Fruit fly (Drosophila melanogaster) whole organism, embryonic: Measurements from ENCODE around the gene CG8560.

Experiments used
- Adf1 ChIP-seq: fragments of 200-800 bp; sonication (Bioruptor generic); IDR thresholded peaks from 2 replicates; pipeline ENCODE4 v1.3.6; 2022; ENCODE audit warnings: missing biosample characterization, missing genetic modification characterization
- Aef1 ChIP-seq: fragments of 200-800 bp; sonication (Bioruptor generic); IDR thresholded peaks from 3 replicates; pipeline ENCODE4 v1.3.6; 2022; ENCODE audit warnings: missing biosample characterization, missing genetic modification characterization
- CG10274 ChIP-seq: fragments of 200-800 bp; sonication (Bioruptor generic); optimal IDR thresholded peaks from 3 replicates; lab custom pipeline; 2017; ENCODE audit warnings: missing biosample characterization, mild to moderate bottlenecking, missing genetic modification characterization
- CG10565 ChIP-seq: fragments of 200-800 bp; sonication (Bioruptor generic); optimal IDR thresholded peaks from 3 replicates; lab custom pipeline; 2016; ENCODE audit warnings: missing biosample characterization, mild to moderate bottlenecking, missing genetic modification characterization
- CG10654 ChIP-seq: fragments of 200-800 bp; sonication (Bioruptor generic); optimal IDR thresholded peaks from 2 replicates; lab custom pipeline; 2016; ENCODE audit warnings: missing biosample characterization, missing genetic modification characterization
- CG10979 ChIP-seq: fragments of 200-800 bp; sonication (Bioruptor generic); optimal IDR thresholded peaks from 2 replicates; lab custom pipeline; 2018; ENCODE audit warnings: missing biosample characterization, mild to moderate bottlenecking, missing genetic modification characterization, moderate library complexity
- CG12219 ChIP-seq: fragments of 200-800 bp; sonication (Bioruptor generic); optimal IDR thresholded peaks from 3 replicates; lab custom pipeline; 2018; ENCODE audit warnings: missing biosample characterization, mild to moderate bottlenecking, missing genetic modification characterization
- CG12391 ChIP-seq: fragments of 200-800 bp; sonication (Bioruptor generic); optimal IDR thresholded peaks from 3 replicates; lab custom pipeline; 2018; ENCODE audit warnings: missing biosample characterization, mild to moderate bottlenecking, missing genetic modification characterization, moderate library complexity
- CG13424 ChIP-seq: fragments of 200-800 bp; sonication (Bioruptor generic); optimal IDR thresholded peaks from 2 replicates; lab custom pipeline; 2019; ENCODE audit warnings: missing biosample characterization, mild to moderate bottlenecking, missing genetic modification characterization, moderate library complexity
- CG14965 ChIP-seq: fragments of 200-800 bp; sonication (Bioruptor generic); optimal IDR thresholded peaks from 2 replicates; lab custom pipeline; 2016; ENCODE audit warnings: missing biosample characterization, missing genetic modification characterization, borderline replicate concordance
- CG15269 ChIP-seq: fragments of 200-800 bp; sonication (Bioruptor generic); optimal IDR thresholded peaks from 2 replicates; lab custom pipeline; 2018; ENCODE audit warnings: missing biosample characterization, mild to moderate bottlenecking, missing genetic modification characterization, moderate library complexity
- CG17186 ChIP-seq: fragments of 200-800 bp; sonication (Bioruptor generic); optimal IDR thresholded peaks from 3 replicates; lab custom pipeline; 2017; ENCODE audit warnings: missing biosample characterization, missing genetic modification reagents, missing genetic modification characterization
- CG17359 ChIP-seq: fragments of 200-800 bp; sonication (Bioruptor generic); optimal IDR thresholded peaks from 3 replicates; lab custom pipeline; 2018; ENCODE audit warnings: missing biosample characterization, mild to moderate bottlenecking, missing genetic modification characterization, moderate library complexity
- CG18262 ChIP-seq: fragments of 200-800 bp; optimal IDR thresholded peaks from 3 replicates; lab custom pipeline; 2019; ENCODE audit warnings: missing biosample characterization, mild to moderate bottlenecking, missing genetic modification characterization, moderate library complexity
- CG2712 ChIP-seq: fragments of 200-800 bp; optimal IDR thresholded peaks from 3 replicates; lab custom pipeline; 2019; ENCODE audit warnings: missing biosample characterization, mild to moderate bottlenecking, missing genetic modification characterization, moderate library complexity
- CG3065 ChIP-seq: fragments of 200-800 bp; sonication (Bioruptor generic); optimal IDR thresholded peaks from 2 replicates; lab custom pipeline; 2016; ENCODE audit warnings: missing biosample characterization, missing genetic modification characterization
- CG31224 ChIP-seq: fragments of 200-800 bp; sonication (Bioruptor generic); IDR thresholded peaks from 2 replicates; pipeline ENCODE4 v1.3.6; 2022; ENCODE audit warnings: missing biosample characterization, missing genetic modification characterization
- CG31441 ChIP-seq: fragments of 200-800 bp; sonication (Bioruptor generic); IDR thresholded peaks from 2 replicates; pipeline ENCODE4 v1.3.6; 2022; ENCODE audit warnings: missing biosample characterization, missing genetic modification characterization
- CG32772 ChIP-seq: fragments of 200-800 bp; sonication (Bioruptor generic); IDR thresholded peaks from 2 replicates; pipeline ENCODE4 v1.3.6; 2022; ENCODE audit warnings: missing biosample characterization, missing genetic modification characterization
- CG4424 ChIP-seq: fragments of 200-800 bp; sonication (Bioruptor generic); optimal IDR thresholded peaks from 3 replicates; lab custom pipeline; 2016; ENCODE audit warnings: missing biosample characterization, missing genetic modification characterization
- CG8924 ChIP-seq: fragments of 200-800 bp; optimal IDR thresholded peaks from 3 replicates; lab custom pipeline; 2019; ENCODE audit warnings: missing biosample characterization, mild to moderate bottlenecking, missing genetic modification characterization, moderate library complexity
- Deaf1 ChIP-seq: fragments of 200-800 bp; optimal IDR thresholded peaks from 3 replicates; lab custom pipeline; 2019; ENCODE audit warnings: missing biosample characterization, mild to moderate bottlenecking, missing genetic modification characterization, moderate library complexity
- Dip2 ChIP-seq: fragments of 200-800 bp; sonication (Bioruptor generic); IDR thresholded peaks from 2 replicates; pipeline ENCODE4 v1.3.6; 2022; ENCODE audit warnings: missing biosample characterization, missing genetic modification characterization
- E2f2 ChIP-seq: fragments of 200-800 bp; sonication (Bioruptor generic); IDR thresholded peaks from 2 replicates; pipeline ENCODE4 v1.3.6; 2022; ENCODE audit warnings: missing biosample characterization, missing genetic modification characterization
- Fer3 ChIP-seq: fragments of 200-800 bp; sonication (Bioruptor generic); optimal IDR thresholded peaks from 2 replicates; lab custom pipeline; 2018; ENCODE audit warnings: missing biosample characterization, mild to moderate bottlenecking, missing genetic modification characterization, moderate library complexity
- Hey ChIP-seq: fragments of 200-800 bp; sonication (Bioruptor generic); optimal IDR thresholded peaks from 3 replicates; lab custom pipeline; 2018; ENCODE audit warnings: missing biosample characterization, mild to moderate bottlenecking, missing genetic modification characterization
- Hmr ChIP-seq: fragments of 200-800 bp; sonication (Bioruptor generic); optimal IDR thresholded peaks from 3 replicates; lab custom pipeline; 2017; ENCODE audit warnings: mild to moderate bottlenecking, missing biosample characterization, missing genetic modification reagents, missing genetic modification characterization
- Mad ChIP-seq: fragments of 200-800 bp; sonication (Bioruptor generic); optimal IDR thresholded peaks from 2 replicates; lab custom pipeline; 2016; ENCODE audit warnings: missing biosample characterization, missing genetic modification characterization
- NFAT ChIP-seq: fragments of 200-800 bp; sonication (Bioruptor generic); IDR thresholded peaks from 2 replicates; pipeline ENCODE4 v1.3.6; 2022; ENCODE audit warnings: missing biosample characterization, missing genetic modification characterization
- Nf-YA ChIP-seq: fragments of 200-800 bp; sonication (Bioruptor generic); IDR thresholded peaks from 2 replicates; pipeline ENCODE4 v1.3.6; 2022; ENCODE audit warnings: missing biosample characterization, missing genetic modification characterization
- Nf-YC ChIP-seq: fragments of 200-800 bp; optimal IDR thresholded peaks from 3 replicates; lab custom pipeline; 2019; ENCODE audit warnings: missing biosample characterization, mild to moderate bottlenecking, missing genetic modification characterization, moderate library complexity
- Poxn ChIP-seq: fragments of 200-800 bp; sonication (Bioruptor generic); IDR thresholded peaks from 2 replicates; pipeline ENCODE4 v1.3.6; 2022; ENCODE audit warnings: missing biosample characterization, missing genetic modification characterization
- Rfx ChIP-seq: fragments of 200-800 bp; sonication (Bioruptor generic); IDR thresholded peaks from 2 replicates; pipeline ENCODE4 v1.3.6; 2022; ENCODE audit warnings: missing biosample characterization, missing genetic modification characterization
- Trl ChIP-seq, 3 experiments: fragments of >200 bp in 2 of 3; fragments of 200-800 bp in 1 of 3; sonication (Bioruptor generic) in 1 of 3; optimal IDR thresholded peaks; 2 replicates in 1 of 3; 3 replicates in 2 of 3; lab custom pipeline; 2016 to 2017; ENCODE audit warnings: missing biosample characterization in 1 of 3, missing genetic modification characterization in 1 of 3
- YL-1 ChIP-seq: fragments of 200-800 bp; sonication (Bioruptor generic); optimal IDR thresholded peaks from 3 replicates; lab custom pipeline; 2017; ENCODE audit warnings: missing biosample characterization, mild to moderate bottlenecking, missing genetic modification characterization
- bbx ChIP-seq: fragments of 200-800 bp; sonication (Bioruptor generic); IDR thresholded peaks from 2 replicates; pipeline ENCODE4 v1.3.6; 2022; ENCODE audit warnings: missing biosample characterization, missing genetic modification characterization; ENCODE audit not compliant: partially characterized antibody
- bcd ChIP-seq: fragments of 200-800 bp; sonication (Bioruptor generic); optimal IDR thresholded peaks from 2 replicates; lab custom pipeline; 2017; ENCODE audit warnings: missing biosample characterization, mild to moderate bottlenecking, missing genetic modification characterization
- br ChIP-seq: fragments of >200 bp; optimal IDR thresholded peaks from 2 replicates; lab custom pipeline; 2017
- cwo ChIP-seq: fragments of 200-800 bp; sonication (Bioruptor generic); optimal IDR thresholded peaks from 3 replicates; lab custom pipeline; 2017; ENCODE audit warnings: missing biosample characterization, missing genetic modification characterization, mild to moderate bottlenecking, moderate library complexity, missing genetic modification reagents
- dmrt99B ChIP-seq: fragments of 200-800 bp; sonication (Bioruptor generic); optimal IDR thresholded peaks from 2 replicates; lab custom pipeline; 2018; ENCODE audit warnings: missing biosample characterization, mild to moderate bottlenecking, missing genetic modification characterization, moderate library complexity
- fru ChIP-seq: fragments of >200 bp; optimal IDR thresholded peaks from 2 replicates; lab custom pipeline; 2017
- insv ChIP-seq, 2 experiments: fragments of 200-800 bp; sonication (Bioruptor generic); optimal IDR thresholded peaks; 3 replicates each; lab custom pipeline; 2016 to 2018; ENCODE audit warnings: missing biosample characterization in 2 of 2, missing genetic modification characterization in 2 of 2
- lmd ChIP-seq: fragments of 200-800 bp; sonication (Bioruptor generic); IDR thresholded peaks from 2 replicates; pipeline ENCODE4 v1.3.6; 2022; ENCODE audit warnings: missing biosample characterization, missing genetic modification characterization
- pros ChIP-seq: fragments of 200-800 bp; sonication (Bioruptor generic); optimal IDR thresholded peaks from 3 replicates; lab custom pipeline; 2019; ENCODE audit warnings: missing biosample characterization, mild to moderate bottlenecking, missing genetic modification characterization, moderate library complexity
- sd ChIP-seq: fragments of 200-800 bp; sonication (Bioruptor generic); optimal IDR thresholded peaks from 3 replicates; lab custom pipeline; 2018; ENCODE audit warnings: missing biosample characterization, mild to moderate bottlenecking, missing genetic modification characterization, moderate library complexity
- sr ChIP-seq: fragments of 200-800 bp; sonication (Bioruptor generic); IDR thresholded peaks from 3 replicates; pipeline ENCODE4 v1.3.6; 2022; ENCODE audit warnings: missing biosample characterization, missing genetic modification characterization
- unpg ChIP-seq: fragments of 200-800 bp; sonication (Bioruptor generic); optimal IDR thresholded peaks from 3 replicates; lab custom pipeline; 2018; ENCODE audit warnings: missing biosample characterization, mild to moderate bottlenecking, missing genetic modification characterization, moderate library complexity
- wek ChIP-seq: fragments of 200-800 bp; sonication (Bioruptor generic); optimal IDR thresholded peaks from 3 replicates; lab custom pipeline; 2018; ENCODE audit warnings: missing biosample characterization, mild to moderate bottlenecking, missing genetic modification characterization, moderate library complexity
- z ChIP-seq: fragments of 200-800 bp; sonication (Bioruptor generic); IDR thresholded peaks from 3 replicates; pipeline ENCODE4 v1.3.6; 2022; ENCODE audit warnings: missing biosample characterization, missing genetic modification characterization
- zf30C ChIP-seq: fragments of 200-800 bp; sonication (Bioruptor generic); optimal IDR thresholded peaks from 3 replicates; lab custom pipeline; 2018; ENCODE audit warnings: missing biosample characterization, mild to moderate bottlenecking, missing genetic modification characterization

CG8560 gene

dm6 chr3L:7433325-7433827 is 29.4 kb upstream of the CG8560 start (continued):
- TF ChIP-seq CG14965 (GFP tag; lab: Kevin White, UChicago) (no peak), Nf-YA (no peak), CG10654 (GFP tag; lab: Kevin White, UChicago) (no peak), bbx (GFP tag; lab: Robert Waterston, UW) (no peak), CG8924 (tag; lab: Kevin White, UChicago) (no peak), unpg (GFP tag; lab: Kevin White, UChicago) (peak; percentile 42), Aef1 (GFP tag; lab: Robert Waterston, UW) (peak; percentile 85), Nf-YC (tag; lab: Kevin White, UChicago) (peak; percentile 4), Trl (optimal IDR thresholded peaks at IDR 0.05; lab: Kevin White, UChicago) (peak; percentile 24 to 50), Trl (GFP tag; optimal IDR thresholded peaks at IDR 0.05; lab: Kevin White, UChicago) (no peak), E2f2 (0 out of 2 replicates have a peak, but pooled peaks have one; percentile 12), Hey (tag; lab: Kevin White, UChicago) (no peak), lmd (peak; percentile 49), insv (GFP tag; optimal IDR thresholded peaks at IDR 0.05; lab: Kevin White, UChicago) (no peak), br (lab: Kevin White, UChicago) (no peak), wek (GFP tag; lab: Kevin White, UChicago) (no peak), Mad (GFP tag; lab: Kevin White, UChicago) (no peak), Hmr (GFP tag; lab: Kevin White, UChicago) (no peak), CG15269 (tag; lab: Kevin White, UChicago) (peak; percentile 27), cwo (GFP tag; lab: Kevin White, UChicago) (no peak), Deaf1 (tag; lab: Kevin White, UChicago) (no peak), pros (no peak), CG32772 (GFP tag; lab: Robert Waterston, UW) (peak; percentile 34; the same call in 1 of the 2 replicates), CG10979 (tag; lab: Kevin White, UChicago) (peak; percentile 59), CG18262 (tag; lab: Kevin White, UChicago) (peak; percentile 56), dmrt99B (peak; percentile 33), CG17359 (tag; lab: Kevin White, UChicago) (peak; percentile 10), CG17186 (no peak), CG12391 (tag; lab: Kevin White, UChicago) (peak; percentile 45), Fer3 (peak; percentile 3), Adf1 (GFP tag; lab: Robert Waterston, UW) (peak; percentile 34; the same call in 1 of the 2 replicates), YL-1 (GFP tag; lab: Kevin White, UChicago) (no peak), sd (tag; lab: Kevin White, UChicago) (peak; percentile 28), CG2712 (peak; percentile 46), Rfx (GFP tag; lab: Robert Waterston, UW) (peak; percentile 56), CG12219 (GFP tag; lab: Kevin White, UChicago) (no peak), zf30C (GFP tag; lab: Kevin White, UChicago) (peak; percentile 29), CG31441 (GFP tag; lab: Robert Waterston, UW) (peak; percentile 35; the same call in 1 of the 2 replicates), NFAT (GFP tag; lab: Robert Waterston, UW) (peak; percentile 13; the same call in 1 of the 2 replicates), Poxn (GFP tag; lab: Robert Waterston, UW) (no peak), sr (GFP tag; lab: Robert Waterston, UW) (peak; percentile 91), CG10565 (no peak), CG31224 (0 out of 2 replicates have a peak, but pooled peaks have one; percentile 15), CG10274 (GFP tag; lab: Kevin White, UChicago) (no peak), bcd (GFP tag; lab: Kevin White, UChicago) (peak; percentile 13), Dip2 (GFP tag; lab: Robert Waterston, UW) (no peak), CG4424 (GFP tag; lab: Kevin White, UChicago) (peak; percentile 10), fru (lab: Kevin White, UChicago) (no peak), CG3065 (GFP tag; lab: Kevin White, UChicago) (no peak), z (GFP tag; lab: Robert Waterston, UW) (peak; percentile 95), CG13424 (tag; lab: Kevin White, UChicago) (peak; percentile 13)
